Fruit fly (Drosophila melanogaster) whole organism, embryonic: ENCODE data around the gene rk.
A peak's percentile ranks its signal among the peaks of the same experiment; 100 is the strongest.

Source experiments
- ATbp ChIP-seq: fragments of 200-800 bp; sonication (Bioruptor generic); optimal IDR thresholded peaks from 2 replicates; lab custom pipeline; 2017; ENCODE audit warnings: missing biosample characterization, mild to moderate bottlenecking, missing genetic modification characterization, missing genetic modification reagents
- Abd-B ChIP-seq: fragments of 200-800 bp; sonication (Bioruptor generic); optimal IDR thresholded peaks from 2 replicates; lab custom pipeline; 2018; ENCODE audit warnings: missing biosample characterization, mild to moderate bottlenecking, missing genetic modification characterization, moderate library complexity
- Atf6 ChIP-seq: fragments of 200-800 bp; sonication (Bioruptor generic); IDR thresholded peaks from 2 replicates; pipeline ENCODE4 v1.3.6; 2022; ENCODE audit warnings: missing biosample characterization, missing genetic modification characterization
- B-H2 ChIP-seq: fragments of 200-800 bp; sonication (Bioruptor generic); optimal IDR thresholded peaks from 2 replicates; lab custom pipeline; 2018; ENCODE audit warnings: missing biosample characterization, mild to moderate bottlenecking, missing genetic modification characterization
- CG10366 ChIP-seq: fragments of 200-800 bp; sonication (Bioruptor generic); IDR thresholded peaks from 2 replicates; pipeline ENCODE4 v1.3.6; 2022; ENCODE audit warnings: missing biosample characterization, missing genetic modification characterization
- CG10543 ChIP-seq: fragments of 200-800 bp; sonication (Bioruptor generic); optimal IDR thresholded peaks from 3 replicates; lab custom pipeline; 2017; ENCODE audit warnings: missing biosample characterization, mild to moderate bottlenecking, missing genetic modification characterization, moderate library complexity
- CG10654 ChIP-seq: fragments of 200-800 bp; sonication (Bioruptor generic); optimal IDR thresholded peaks from 2 replicates; lab custom pipeline; 2016; ENCODE audit warnings: missing biosample characterization, missing genetic modification characterization
- CG12104 ChIP-seq: fragments of 200-800 bp; sonication (Bioruptor generic); optimal IDR thresholded peaks from 3 replicates; lab custom pipeline; 2016; ENCODE audit warnings: missing biosample characterization, missing genetic modification characterization
- CG12744 ChIP-seq: fragments of 200-800 bp; sonication (Bioruptor generic); optimal IDR thresholded peaks from 2 replicates; lab custom pipeline; 2016; ENCODE audit warnings: missing biosample characterization, missing genetic modification characterization
- CG13894 ChIP-seq: fragments of 200-800 bp; sonication (Bioruptor generic); optimal IDR thresholded peaks from 3 replicates; lab custom pipeline; 2018; ENCODE audit warnings: missing biosample characterization, mild to moderate bottlenecking, missing genetic modification characterization, moderate library complexity
- CG15514 ChIP-seq: fragments of 200-800 bp; sonication (Bioruptor generic); optimal IDR thresholded peaks from 3 replicates; lab custom pipeline; 2017; ENCODE audit warnings: missing biosample characterization, missing genetic modification characterization, mild to moderate bottlenecking, moderate library complexity, missing genetic modification reagents
- CG15696 ChIP-seq: fragments of 200-800 bp; sonication (Bioruptor generic); optimal IDR thresholded peaks from 2 replicates; lab custom pipeline; 2019; ENCODE audit warnings: missing biosample characterization, mild to moderate bottlenecking, missing genetic modification characterization, moderate library complexity
- CG2120 ChIP-seq: fragments of 200-800 bp; sonication (Bioruptor generic); optimal IDR thresholded peaks from 3 replicates; lab custom pipeline; 2016; ENCODE audit warnings: missing biosample characterization, missing genetic modification characterization
- CG33213 ChIP-seq: fragments of 200-800 bp; sonication (Bioruptor generic); optimal IDR thresholded peaks from 3 replicates; lab custom pipeline; 2016; ENCODE audit warnings: missing biosample characterization, missing genetic modification characterization
- CG34422 ChIP-seq: fragments of 200-800 bp; sonication (Bioruptor generic); IDR thresholded peaks from 3 replicates; pipeline ENCODE4 v1.3.6; 2022; ENCODE audit warnings: missing biosample characterization, missing genetic modification characterization
- CG4730 ChIP-seq: fragments of 200-800 bp; sonication (Bioruptor generic); IDR thresholded peaks from 2 replicates; pipeline ENCODE4 v1.3.6; 2022; ENCODE audit warnings: missing biosample characterization, missing genetic modification characterization
- CG4854 ChIP-seq: fragments of 200-800 bp; sonication (Bioruptor generic); optimal IDR thresholded peaks from 2 replicates; lab custom pipeline; 2016; ENCODE audit warnings: missing biosample characterization, missing genetic modification characterization, inconsistent platforms
- CG5953 ChIP-seq: fragments of 200-800 bp; sonication (Bioruptor generic); IDR thresholded peaks from 2 replicates; pipeline ENCODE4 v1.3.6; 2022; ENCODE audit warnings: missing biosample characterization, missing genetic modification characterization
- CG7271 ChIP-seq: fragments of 200-800 bp; sonication (Bioruptor generic); optimal IDR thresholded peaks from 2 replicates; lab custom pipeline; 2018; ENCODE audit warnings: missing biosample characterization, mild to moderate bottlenecking, missing genetic modification characterization, moderate library complexity
- CG7839 ChIP-seq: fragments of 200-800 bp; sonication (Bioruptor generic); optimal IDR thresholded peaks from 3 replicates; lab custom pipeline; 2018; ENCODE audit warnings: missing biosample characterization, mild to moderate bottlenecking, missing genetic modification characterization, moderate library complexity
- CkIIα-i1 ChIP-seq: fragments of 200-800 bp; sonication (Bioruptor generic); IDR thresholded peaks from 2 replicates; pipeline ENCODE4 v1.3.6; 2022; ENCODE audit warnings: missing biosample characterization, missing genetic modification characterization
- Dip3 ChIP-seq: fragments of 200-800 bp; sonication (Bioruptor generic); optimal IDR thresholded peaks from 3 replicates; lab custom pipeline; 2016; ENCODE audit warnings: missing biosample characterization, missing genetic modification characterization
- Fer3 ChIP-seq: fragments of 200-800 bp; sonication (Bioruptor generic); optimal IDR thresholded peaks from 2 replicates; lab custom pipeline; 2018; ENCODE audit warnings: missing biosample characterization, mild to moderate bottlenecking, missing genetic modification characterization, moderate library complexity
- Gug ChIP-seq: fragments of 200-800 bp; sonication (Bioruptor generic); IDR thresholded peaks from 4 replicates; pipeline ENCODE4 v1.3.6; 2022; ENCODE audit warnings: missing biosample characterization, missing genetic modification characterization
- H2.0 ChIP-seq: fragments of 200-800 bp; sonication (Bioruptor generic); IDR thresholded peaks from 2 replicates; pipeline ENCODE4 v1.3.6; 2022; ENCODE audit warnings: missing biosample characterization, missing genetic modification characterization
- HmgD ChIP-seq: fragments of 200-800 bp; sonication (Bioruptor generic); optimal IDR thresholded peaks from 3 replicates; lab custom pipeline; 2016; ENCODE audit warnings: missing biosample characterization, missing genetic modification characterization
- Hr39 ChIP-seq: fragments of >200 bp; optimal IDR thresholded peaks from 2 replicates; lab custom pipeline; 2017
- Hsf ChIP-seq: fragments of 200-800 bp; sonication (Bioruptor generic); optimal IDR thresholded peaks from 3 replicates; lab custom pipeline; 2016; ENCODE audit warnings: missing biosample characterization, missing genetic modification characterization
- MTF-1 ChIP-seq: fragments of 200-800 bp; sonication (Bioruptor generic); optimal IDR thresholded peaks from 2 replicates; lab custom pipeline; 2018; ENCODE audit warnings: missing biosample characterization, mild to moderate bottlenecking, missing genetic modification characterization, borderline replicate concordance
- Oli ChIP-seq: fragments of 200-800 bp; sonication (Bioruptor generic); optimal IDR thresholded peaks from 2 replicates; lab custom pipeline; 2018; ENCODE audit warnings: missing biosample characterization, mild to moderate bottlenecking, missing genetic modification characterization, moderate library complexity
- YL-1 ChIP-seq: fragments of 200-800 bp; sonication (Bioruptor generic); optimal IDR thresholded peaks from 3 replicates; lab custom pipeline; 2017; ENCODE audit warnings: missing biosample characterization, mild to moderate bottlenecking, missing genetic modification characterization
- ac ChIP-seq: fragments of 200-800 bp; sonication (Bioruptor generic); optimal IDR thresholded peaks from 3 replicates; lab custom pipeline; 2017; ENCODE audit warnings: missing biosample characterization, mild to moderate bottlenecking, missing genetic modification characterization
- bbx ChIP-seq: fragments of 200-800 bp; sonication (Bioruptor generic); IDR thresholded peaks from 2 replicates; pipeline ENCODE4 v1.3.6; 2022; ENCODE audit warnings: missing biosample characterization, missing genetic modification characterization; ENCODE audit not compliant: partially characterized antibody
- bcd ChIP-seq: fragments of 200-800 bp; sonication (Bioruptor generic); optimal IDR thresholded peaks from 2 replicates; lab custom pipeline; 2017; ENCODE audit warnings: missing biosample characterization, mild to moderate bottlenecking, missing genetic modification characterization
- bigmax ChIP-seq: fragments of 200-800 bp; sonication (Bioruptor generic); optimal IDR thresholded peaks from 2 replicates; lab custom pipeline; 2018; ENCODE audit warnings: missing biosample characterization, mild to moderate bottlenecking, missing genetic modification characterization
- cad ChIP-seq: fragments of >200 bp; optimal IDR thresholded peaks from 2 replicates; lab custom pipeline; 2017; ENCODE audit warnings: missing biosample characterization, missing genetic modification characterization
- chinmo ChIP-seq: fragments of 200-800 bp; sonication (Bioruptor generic); IDR thresholded peaks from 4 replicates; pipeline ENCODE4 v1.3.6; 2022; ENCODE audit warnings: missing biosample characterization, missing genetic modification characterization; ENCODE audit not compliant: partially characterized antibody
- corto ChIP-seq: fragments of 200-800 bp; sonication (Bioruptor generic); optimal IDR thresholded peaks from 2 replicates; lab custom pipeline; 2016; ENCODE audit warnings: missing biosample characterization, mild to moderate bottlenecking, missing genetic modification characterization, moderate library complexity
- disco-r ChIP-seq: fragments of 200-800 bp; sonication (Bioruptor generic); optimal IDR thresholded peaks from 2 replicates; lab custom pipeline; 2016; ENCODE audit warnings: missing biosample characterization, missing genetic modification characterization
- eve ChIP-seq, 2 experiments: fragments of >200 bp; optimal IDR thresholded peaks; 2 replicates each; lab custom pipeline; 2017; ENCODE audit warnings: missing biosample characterization in 2 of 2, missing genetic modification characterization in 2 of 2
- fd64A ChIP-seq: fragments of 200-800 bp; sonication (Bioruptor generic); optimal IDR thresholded peaks from 3 replicates; lab custom pipeline; 2018; ENCODE audit warnings: missing biosample characterization, mild to moderate bottlenecking, missing genetic modification characterization
- fru ChIP-seq: fragments of >200 bp; optimal IDR thresholded peaks from 2 replicates; lab custom pipeline; 2017
- h ChIP-seq: fragments of >200 bp; optimal IDR thresholded peaks from 2 replicates; lab custom pipeline; 2017
- klu ChIP-seq: fragments of 200-800 bp; sonication (Bioruptor generic); IDR thresholded peaks from 2 replicates; pipeline ENCODE4 v1.3.6; 2022; ENCODE audit warnings: missing biosample characterization, missing genetic modification characterization
- maf-S ChIP-seq: fragments of 200-800 bp; sonication (Bioruptor generic); optimal IDR thresholded peaks from 2 replicates; lab custom pipeline; 2016; ENCODE audit warnings: missing biosample characterization, missing genetic modification characterization
- nau ChIP-seq: fragments of 200-800 bp; sonication (Bioruptor generic); optimal IDR thresholded peaks from 3 replicates; lab custom pipeline; 2017; ENCODE audit warnings: missing biosample characterization, mild to moderate bottlenecking, missing genetic modification characterization, missing genetic modification reagents
- pita ChIP-seq: fragments of 200-800 bp; sonication (Bioruptor generic); optimal IDR thresholded peaks from 2 replicates; lab custom pipeline; 2017; ENCODE audit warnings: missing biosample characterization, mild to moderate bottlenecking, missing genetic modification characterization
- row ChIP-seq: fragments of 200-800 bp; sonication (Bioruptor generic); IDR thresholded peaks from 3 replicates; pipeline ENCODE4 v1.3.6; 2022; ENCODE audit warnings: missing biosample characterization, missing genetic modification characterization
- trem ChIP-seq: fragments of 200-800 bp; optimal IDR thresholded peaks from 3 replicates; lab custom pipeline; 2019; ENCODE audit warnings: missing biosample characterization, mild to moderate bottlenecking, missing genetic modification characterization, moderate library complexity
- wor ChIP-seq: fragments of 200-800 bp; sonication (Bioruptor generic); IDR thresholded peaks from 2 replicates; pipeline ENCODE4 v1.3.6; 2022; ENCODE audit warnings: missing biosample characterization, missing genetic modification characterization
- zfh2 ChIP-seq: fragments of 200-800 bp; sonication (Bioruptor generic); optimal IDR thresholded peaks from 2 replicates; lab custom pipeline; 2016; ENCODE audit warnings: missing biosample characterization, missing genetic modification characterization

rk gene

DNA sequence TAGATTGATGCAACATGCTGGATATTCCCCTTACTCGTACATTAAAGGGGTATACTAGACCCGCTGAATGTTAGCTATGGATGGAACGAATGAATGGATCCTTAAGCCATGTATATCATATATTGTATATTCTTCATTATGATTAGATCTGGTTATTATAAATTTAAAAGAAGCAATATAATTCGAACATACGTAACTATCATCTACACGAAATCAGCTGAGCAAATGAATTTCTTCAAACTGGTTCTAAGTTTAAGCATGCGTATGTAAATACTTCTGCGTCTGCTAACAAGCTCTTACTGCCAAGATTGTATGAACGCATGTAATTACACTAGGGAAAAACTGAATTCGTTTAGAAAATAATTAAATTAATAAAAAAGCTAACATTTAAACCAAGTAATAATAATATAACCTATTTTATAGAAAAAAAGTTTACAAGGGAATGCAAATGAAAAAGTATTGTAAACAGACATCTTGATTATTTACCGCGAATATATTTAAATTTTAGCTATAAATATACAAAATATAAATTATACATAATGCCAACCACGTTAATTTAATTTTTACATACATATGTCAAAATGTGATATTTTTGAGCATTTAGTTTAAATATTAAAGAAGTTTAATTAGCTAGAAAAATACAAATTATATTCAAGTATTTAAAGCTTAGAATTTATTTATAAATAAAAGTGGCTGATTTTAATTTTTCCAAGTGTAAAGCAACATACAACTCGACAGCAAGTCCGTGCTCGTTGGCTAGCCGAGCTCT, 20.0 kb upstream of the rk start (continued):
- TF ChIP-seq Hr39 (no peak), B-H2 (GFP tag; lab: Kevin White, UChicago) (no peak), CG33213 (GFP tag; lab: Kevin White, UChicago) (no peak), zfh2 (GFP tag; lab: Kevin White, UChicago) (no peak), HmgD (no peak), CG12744 (GFP tag; lab: Kevin White, UChicago) (no peak), ATbp (GFP tag; lab: Kevin White, UChicago) (peak; percentile 61), CG4854 (peak; percentile 34), h (lab: Kevin White, UChicago) (no peak), nau (GFP tag; lab: Kevin White, UChicago) (no peak), CG13894 (tag; lab: Kevin White, UChicago) (no peak), row (GFP tag; lab: Robert Waterston, UW) (peak; percentile 78), CG12104 (GFP tag; lab: Kevin White, UChicago) (peak; percentile 68), CG15514 (GFP tag; lab: Kevin White, UChicago) (peak; percentile 19), Abd-B (GFP tag; lab: Kevin White, UChicago) (peak; percentile 53), MTF-1 (GFP tag; lab: Kevin White, UChicago) (peak; percentile 18), fru (lab: Kevin White, UChicago) (no peak), CG4730 (GFP tag; lab: Robert Waterston, UW) (peak; percentile 52), pita (no peak), CG10366 (GFP tag; lab: Robert Waterston, UW) (peak; percentile 57), CG10654 (GFP tag; lab: Kevin White, UChicago) (no peak), Atf6 (GFP tag; lab: Robert Waterston, UW) (no peak; the same call in 1 of the 2 replicates), klu (GFP tag; lab: Robert Waterston, UW) (no peak; the same call in 1 of the 2 replicates), fd64A (peak; percentile 35), CG7271 (peak; percentile 60), Hsf (GFP tag; lab: Kevin White, UChicago) (peak; percentile 73), CG15696 (tag; lab: Kevin White, UChicago) (no peak), eve (GFP tag; optimal IDR thresholded peaks at IDR 0.05; lab: Kevin White, UChicago) (peak in 1 of 2 experiments; percentile 35), Dip3 (GFP tag; lab: Kevin White, UChicago) (no peak), CG2120 (GFP tag; lab: Kevin White, UChicago) (peak; percentile 65), CG10543 (no peak), wor (GFP tag; lab: Robert Waterston, UW) (peak; percentile 33; the same call in 1 of the 2 replicates), chinmo (no peak), trem (tag; lab: Kevin White, UChicago) (peak; percentile 22), ac (GFP tag; lab: Kevin White, UChicago) (no peak), Fer3 (tag; lab: Kevin White, UChicago) (peak; percentile 36), bigmax (GFP tag; lab: Kevin White, UChicago) (no peak), maf-S (GFP tag; lab: Kevin White, UChicago) (no peak), CG5953 (GFP tag; lab: Robert Waterston, UW) (no peak), CG34422 (GFP tag; lab: Robert Waterston, UW) (peak; percentile 64), corto (GFP tag; lab: Kevin White, UChicago) (no peak), Oli (tag; lab: Kevin White, UChicago) (peak; percentile 49), bcd (GFP tag; lab: Kevin White, UChicago) (peak; percentile 52), bbx (no peak), cad (GFP tag; lab: Kevin White, UChicago) (no peak), CG7839 (tag; lab: Kevin White, UChicago) (peak; percentile 83), YL-1 (no peak), disco-r (GFP tag; lab: Kevin White, UChicago) (no peak), CkIIα-i1 (GFP tag; lab: Robert Waterston, UW) (no peak), Gug (GFP tag; lab: Robert Waterston, UW) (peak; percentile 45; the same call in 3 of the 4 replicates), H2.0 (GFP tag; lab: Robert Waterston, UW) (peak; percentile 38; the same call in 1 of the 2 replicates)
